Worm (Caenorhabditis elegans) whole organism, L3 larva: ENCODE results near the gene F26F12.5.

Experiments
- aly-2 ChIP-seq: fragments of 150-350 bp; optimal IDR thresholded peaks from 2 replicates; lab custom pipeline; 2014; ENCODE audit warnings: missing biosample characterization, missing genetic modification characterization
- ama-1 ChIP-seq: fragments of 150-350 bp; optimal IDR thresholded peaks from 2 replicates; lab custom pipeline; 2018
- fkh-10 ChIP-seq: sonication (generic microtip); optimal IDR thresholded peaks from 2 replicates; lab custom pipeline; 2017; ENCODE audit warnings: missing biosample characterization, missing genetic modification reagents, missing genetic modification characterization
- fos-1 ChIP-seq: fragments of 150-350 bp; optimal IDR thresholded peaks from 2 replicates; lab custom pipeline; 2014; ENCODE audit warnings: missing biosample characterization, missing genetic modification characterization
- lin-15B ChIP-seq: fragments of 150-350 bp; optimal IDR thresholded peaks from 2 replicates; lab custom pipeline; 2014; ENCODE audit warnings: missing biosample characterization, missing genetic modification characterization
- lin-39 ChIP-seq: fragments of 150-350 bp; optimal IDR thresholded peaks from 2 replicates; lab custom pipeline; 2018; ENCODE audit warnings: missing biosample characterization, missing genetic modification reagents, missing genetic modification characterization
- nhr-12 ChIP-seq: fragments of 150-350 bp; optimal IDR thresholded peaks from 2 replicates; lab custom pipeline; 2014; ENCODE audit warnings: missing biosample characterization, missing genetic modification characterization
- nhr-23 ChIP-seq: fragments of 150-350 bp; optimal IDR thresholded peaks from 2 replicates; lab custom pipeline; 2014; ENCODE audit warnings: missing biosample characterization, missing genetic modification reagents, missing genetic modification characterization
- nhr-76 ChIP-seq: fragments of 150-350 bp; sonication (generic microtip); optimal IDR thresholded peaks from 5 replicates; lab custom pipeline; 2014; ENCODE audit warnings: missing biosample characterization, missing genetic modification characterization
- unc-39 ChIP-seq: sonication (generic microtip); optimal IDR thresholded peaks from 4 replicates; lab custom pipeline; 2017; ENCODE audit warnings: missing biosample characterization, missing genetic modification characterization

DNA sequence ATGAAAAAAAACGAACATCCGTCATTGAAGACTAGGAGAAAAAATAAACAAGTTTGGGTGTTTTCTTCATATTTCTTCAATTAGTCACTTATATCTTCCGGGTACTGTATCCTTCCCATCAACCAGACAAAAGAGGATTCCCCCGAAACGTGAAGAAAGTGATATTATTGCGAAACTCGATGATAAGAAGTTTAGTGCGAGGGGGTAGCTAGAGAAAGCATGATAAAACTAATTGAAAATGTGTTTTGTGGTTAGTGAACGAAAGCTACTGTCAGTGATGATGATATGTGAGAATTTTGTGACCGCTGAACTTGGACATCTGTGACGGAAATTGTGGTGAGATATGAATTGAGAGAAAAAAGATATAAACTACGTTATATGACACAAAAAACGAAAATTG lies 42.0 kb downstream of the F26F12.5 start:
- TF ChIP-seq nhr-23 (tag; lab: Kevin White, UChicago) (peak; percentile 96), lin-15B (tag; lab: Kevin White, UChicago) (no peak), ama-1 (no peak), aly-2 (tag; lab: Kevin White, UChicago) (no peak), nhr-12 (tag; lab: Kevin White, UChicago) (no peak), fos-1 (tag; lab: Kevin White, UChicago) (peak; percentile 46), lin-39 (tag; lab: Kevin White, UChicago) (no peak), nhr-76 (no peak), unc-39 (no peak), fkh-10 (GFP tag; lab: Kevin White, UChicago) (no peak)
